Worm (Caenorhabditis elegans) whole organism, L2 larva: ENCODE results near the gene F21A3.2.

Experiments used
- C34F6.9 ChIP-seq: fragments of 150-350 bp; optimal IDR thresholded peaks from 2 replicates; lab custom pipeline; 2014; ENCODE audit warnings: missing biosample characterization, missing genetic modification characterization
- R02D3.7 ChIP-seq: fragments of 150-350 bp; optimal IDR thresholded peaks from 2 replicates; lab custom pipeline; 2014; ENCODE audit warnings: missing biosample characterization, missing genetic modification characterization
- Y55F3AM.14 ChIP-seq: fragments of 200-800 bp; sonication (Bioruptor generic); optimal IDR thresholded peaks from 2 replicates; lab custom pipeline; 2018; ENCODE audit warnings: mild to moderate bottlenecking, missing genetic modification characterization, missing compliant biosample characterization
- ZK546.5 ChIP-seq: sonication (generic microtip); optimal IDR thresholded peaks from 2 replicates; lab custom pipeline; 2017; ENCODE audit warnings: missing biosample characterization, missing genetic modification characterization
- alr-1 ChIP-seq: fragments of 150-350 bp; optimal IDR thresholded peaks from 2 replicates; lab custom pipeline; 2014; ENCODE audit warnings: missing biosample characterization, missing genetic modification characterization
- aly-2 ChIP-seq: fragments of 150-350 bp; optimal IDR thresholded peaks from 2 replicates; lab custom pipeline; 2014; ENCODE audit warnings: missing biosample characterization, missing genetic modification characterization
- ceh-16 ChIP-seq: fragments of 150-350 bp; optimal IDR thresholded peaks from 2 replicates; lab custom pipeline; 2014; ENCODE audit warnings: missing biosample characterization, missing genetic modification characterization
- ceh-82 ChIP-seq: fragments of 150-350 bp; optimal IDR thresholded peaks from 2 replicates; lab custom pipeline; 2014; ENCODE audit warnings: missing biosample characterization, missing genetic modification characterization
- crh-2 ChIP-seq: sonication (generic microtip); optimal IDR thresholded peaks from 2 replicates; lab custom pipeline; 2017; ENCODE audit warnings: missing biosample characterization, missing genetic modification characterization
- dmd-4 ChIP-seq: sonication (generic microtip); optimal IDR thresholded peaks from 2 replicates; lab custom pipeline; 2017; ENCODE audit warnings: missing biosample characterization, missing genetic modification characterization
- elt-3 ChIP-seq: sonication (generic microtip); optimal IDR thresholded peaks from 2 replicates; lab custom pipeline; 2017; ENCODE audit warnings: missing biosample characterization, missing genetic modification characterization
- fos-1 ChIP-seq: fragments of 150-350 bp; optimal IDR thresholded peaks from 2 replicates; lab custom pipeline; 2014; ENCODE audit warnings: missing biosample characterization, missing genetic modification characterization
- gmeb-1 ChIP-seq: fragments of 150-350 bp; optimal IDR thresholded peaks from 2 replicates; lab custom pipeline; 2014; ENCODE audit warnings: missing biosample characterization, missing genetic modification characterization
- lin-13 ChIP-seq: fragments of 150-350 bp; optimal IDR thresholded peaks from 2 replicates; lab custom pipeline; 2014; ENCODE audit warnings: missing biosample characterization, missing genetic modification reagents, missing genetic modification characterization
- lsy-2 ChIP-seq, 2 experiments: fragments of 150-350 bp in 1 of 2; sonication (generic microtip) in 1 of 2; optimal IDR thresholded peaks; 2 replicates each; lab custom pipeline; 2014 to 2017; ENCODE audit warnings: missing biosample characterization in 2 of 2, missing genetic modification characterization in 2 of 2
- mab-5 ChIP-seq: fragments of 150-350 bp; optimal IDR thresholded peaks from 2 replicates; lab custom pipeline; 2014; ENCODE audit warnings: missing biosample characterization, missing genetic modification characterization
- mdl-1 ChIP-seq, 2 experiments: fragments of 150-350 bp in 1 of 2; sonication (generic microtip) in 1 of 2; optimal IDR thresholded peaks; 2 replicates each; lab custom pipeline; 2017; ENCODE audit warnings: missing biosample characterization in 2 of 2, missing genetic modification characterization in 2 of 2
- nhr-11 ChIP-seq: fragments of 150-350 bp; optimal IDR thresholded peaks from 2 replicates; lab custom pipeline; 2014; ENCODE audit warnings: missing biosample characterization, missing genetic modification characterization
- nhr-12 ChIP-seq: fragments of 150-350 bp; optimal IDR thresholded peaks from 2 replicates; lab custom pipeline; 2014; ENCODE audit warnings: missing biosample characterization, missing genetic modification characterization
- nhr-129 ChIP-seq: fragments of 150-350 bp; optimal IDR thresholded peaks from 2 replicates; lab custom pipeline; 2014; ENCODE audit warnings: missing biosample characterization, missing genetic modification characterization
- nhr-23 ChIP-seq: fragments of 150-350 bp; optimal IDR thresholded peaks from 2 replicates; lab custom pipeline; 2014; ENCODE audit warnings: missing biosample characterization, missing genetic modification reagents, missing genetic modification characterization
- nhr-237 ChIP-seq: fragments of 150-350 bp; optimal IDR thresholded peaks from 2 replicates; lab custom pipeline; 2014; ENCODE audit warnings: missing biosample characterization, missing genetic modification characterization
- nhr-25 ChIP-seq: fragments of 150-350 bp; sonication (generic microtip); optimal IDR thresholded peaks from 3 replicates; lab custom pipeline; 2014; ENCODE audit warnings: missing biosample characterization, missing genetic modification characterization
- nhr-77 ChIP-seq: fragments of 150-350 bp; optimal IDR thresholded peaks from 2 replicates; lab custom pipeline; 2014; ENCODE audit warnings: missing biosample characterization, missing genetic modification characterization
- sma-3 ChIP-seq: sonication (generic microtip); optimal IDR thresholded peaks from 2 replicates; lab custom pipeline; 2016; ENCODE audit warnings: missing genetic modification reagents, missing genetic modification characterization, missing compliant biosample characterization
- sma-9 ChIP-seq, 2 experiments: fragments of 150-350 bp in 1 of 2; sonication (generic microtip) in 1 of 2; optimal IDR thresholded peaks; 2 replicates each; lab custom pipeline; 2014 to 2016; ENCODE audit warnings: missing genetic modification characterization in 2 of 2, mild to moderate bottlenecking in 1 of 2, missing biosample characterization in 1 of 2, missing compliant biosample characterization in 1 of 2, missing genetic modification reagents in 1 of 2, moderate library complexity in 1 of 2
- snpc-4 ChIP-seq: fragments of 150-350 bp; optimal IDR thresholded peaks from 2 replicates; lab custom pipeline; 2014; ENCODE audit warnings: missing biosample characterization, missing genetic modification characterization
- unc-39 ChIP-seq: fragments of 150-350 bp; optimal IDR thresholded peaks from 2 replicates; lab custom pipeline; 2014; ENCODE audit warnings: missing biosample characterization, missing genetic modification characterization
- unc-55 ChIP-seq: fragments of 150-350 bp; sonication (generic microtip); optimal IDR thresholded peaks from 3 replicates; lab custom pipeline; 2014; ENCODE audit warnings: missing biosample characterization, missing genetic modification reagents, missing genetic modification characterization
- ztf-1 ChIP-seq: fragments of 200-800 bp; sonication (Bioruptor generic); conservative IDR thresholded peaks from 2 replicates; pipeline ENCODE4 v1.3.6; 2022; ENCODE audit warnings: missing genetic modification characterization, missing compliant biosample characterization
- ztf-11 ChIP-seq: sonication (generic microtip); optimal IDR thresholded peaks from 2 replicates; lab custom pipeline; 2017; ENCODE audit warnings: missing biosample characterization, missing genetic modification characterization

Gene F21A3.2

DNA sequence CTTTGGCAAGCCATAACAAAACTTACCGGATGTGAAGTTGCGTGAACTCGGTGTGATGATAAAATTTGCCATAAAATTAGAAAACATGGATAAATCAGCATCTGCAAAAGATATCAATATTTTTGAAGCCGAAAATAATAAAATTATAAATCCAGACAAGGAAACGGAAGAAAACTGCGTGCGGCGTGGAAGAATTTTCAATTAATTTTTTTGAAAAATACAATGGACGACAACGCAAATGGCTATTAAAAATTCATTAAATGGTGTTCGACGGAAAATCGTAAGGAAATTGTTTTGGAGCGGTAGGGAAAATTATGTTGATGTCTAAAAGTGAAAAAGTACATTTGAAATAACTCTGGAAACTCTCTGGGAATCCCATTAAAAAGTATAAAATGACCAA is 25.3 kb upstream of the F21A3.2 start, which contains the start of gene acr-18:
acr-18 (minus strand) TSS at position 101 of the 400 bp plus-strand sequence.
- TF ChIP-seq ztf-1 (GFP tag; lab: Robert Waterston, UW): no peak
- TF ChIP-seq mdl-1 (tag; optimal IDR thresholded peaks at IDR 0.05; lab: Kevin White, UChicago): no peak
- TF ChIP-seq Y55F3AM.14 (GFP tag; lab: Kevin White, UChicago): no peak
- no peak for TF ChIP-seq ceh-82 (tag; lab: Kevin White, UChicago)
- no peak for TF ChIP-seq ztf-11 (tag; lab: Kevin White, UChicago)

DNA sequence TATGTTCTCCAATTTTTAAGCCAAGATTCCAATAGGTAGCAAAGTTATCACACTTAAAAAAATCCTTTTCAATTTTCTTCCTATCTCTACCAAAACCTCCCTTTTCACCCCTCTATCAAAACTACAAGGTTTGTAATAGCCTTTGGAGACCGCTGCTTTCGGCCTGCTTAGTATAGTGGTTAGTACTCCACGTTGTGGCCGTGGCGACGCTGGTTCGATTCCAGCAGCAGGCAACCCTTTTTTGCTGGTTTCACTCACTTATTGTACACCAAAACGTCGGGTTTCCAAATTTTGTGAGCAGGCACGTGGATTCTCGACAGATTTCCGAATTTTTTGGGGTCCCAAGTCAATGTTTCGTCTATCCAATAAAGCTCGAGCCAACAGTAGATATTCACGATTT is 20.1 kb upstream of the F21A3.2 start:
- TF ChIP-seq ztf-11 (tag; lab: Kevin White, UChicago) (no peak), sma-9 (GFP tag; optimal IDR thresholded peaks at IDR 0.05; lab: Kevin White, UChicago) (peak; percentile 3), sma-9 (tag; optimal IDR thresholded peaks at IDR 0.05; lab: Kevin White, UChicago) (no peak), C34F6.9 (tag; lab: Kevin White, UChicago) (no peak), mab-5 (tag; lab: Kevin White, UChicago) (no peak), unc-55 (GFP tag; lab: Kevin White, UChicago) (peak; percentile 26), nhr-129 (peak; percentile 55), lsy-2 (tag; optimal IDR thresholded peaks at IDR 0.05; lab: Kevin White, UChicago) (peak in 1 of 2 experiments; percentile 20), snpc-4 (tag; lab: Kevin White, UChicago) (no peak), unc-39 (tag; lab: Kevin White, UChicago) (no peak), nhr-25 (tag; lab: Kevin White, UChicago) (no peak), gmeb-1 (peak; percentile 20), crh-2 (peak; percentile 37), ceh-16 (tag; lab: Kevin White, UChicago) (no peak), dmd-4 (tag; lab: Kevin White, UChicago) (no peak), alr-1 (tag; lab: Kevin White, UChicago) (no peak)

ce11 chrV:15551642-15552041 is 17.9 kb upstream of the F21A3.2 start:
- peak; percentile 58 for TF ChIP-seq nhr-129
- peak; percentile 56 for TF ChIP-seq gmeb-1
- TF ChIP-seq C34F6.9 (tag; lab: Kevin White, UChicago): peak; percentile 25
- peak; percentile 13 for TF ChIP-seq unc-55 (GFP tag; lab: Kevin White, UChicago)
- no peak for TF ChIP-seq mab-5 (tag; lab: Kevin White, UChicago)
- peak; percentile 39 to 44 for TF ChIP-seq lsy-2 (tag; optimal IDR thresholded peaks at IDR 0.05; lab: Kevin White, UChicago)
- peak; percentile 5 for TF ChIP-seq sma-3 (GFP tag; lab: Kevin White, UChicago)
- TF ChIP-seq Y55F3AM.14 (GFP tag; lab: Kevin White, UChicago): peak; percentile 33
- TF ChIP-seq elt-3: no peak
- no peak for TF ChIP-seq aly-2
- peak; percentile 59 for TF ChIP-seq lin-13 (GFP tag; lab: Kevin White, UChicago)
- peak; percentile 23 for TF ChIP-seq fos-1
- no peak for TF ChIP-seq ZK546.5 (tag; lab: Kevin White, UChicago)
- TF ChIP-seq sma-9 (GFP tag; optimal IDR thresholded peaks at IDR 0.05; lab: Kevin White, UChicago): peak; percentile 57
- TF ChIP-seq sma-9 (tag; optimal IDR thresholded peaks at IDR 0.05; lab: Kevin White, UChicago): no peak

DNA sequence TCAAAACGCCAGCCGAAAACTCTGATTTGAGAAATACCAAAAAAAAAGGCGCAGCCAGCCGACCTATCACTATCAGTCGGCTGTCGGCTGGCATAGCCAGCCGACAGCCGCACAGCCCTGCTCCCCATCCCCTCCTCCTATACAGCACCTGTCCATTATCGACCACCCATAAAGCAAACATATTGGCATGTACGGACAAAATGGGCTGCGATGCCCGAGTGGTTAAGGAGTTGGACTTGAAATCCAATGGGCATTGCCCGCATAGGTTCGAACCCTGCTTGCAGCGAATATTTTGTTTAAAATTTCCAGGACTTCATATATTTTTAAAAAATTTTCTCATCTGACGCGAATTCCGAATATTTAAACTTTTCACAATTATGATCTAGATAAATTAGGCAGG is 16.6 kb upstream of the F21A3.2 start:
- TF ChIP-seq mab-5 (tag; lab: Kevin White, UChicago) (no peak), ztf-11 (tag; lab: Kevin White, UChicago) (no peak), nhr-237 (tag; lab: Kevin White, UChicago) (no peak), nhr-77 (tag; lab: Kevin White, UChicago) (no peak), nhr-12 (tag; lab: Kevin White, UChicago) (no peak), R02D3.7 (no peak), gmeb-1 (no peak), nhr-129 (no peak), mdl-1 (tag; optimal IDR thresholded peaks at IDR 0.05; lab: Kevin White, UChicago) (no peak), lin-13 (GFP tag; lab: Kevin White, UChicago) (no peak), crh-2 (no peak), nhr-23 (tag; lab: Kevin White, UChicago) (no peak)

- TF ChIP-seq nhr-11 (tag; lab: Kevin White, UChicago) (no peak), sma-3 (GFP tag; lab: Kevin White, UChicago) (no peak), nhr-237 (tag; lab: Kevin White, UChicago) (no peak), Y55F3AM.14 (GFP tag; lab: Kevin White, UChicago) (no peak), gmeb-1 (no peak)
Measured at ce11 chrV:15547727-15548126, 14.0 kb upstream of the F21A3.2 start.
